Fruit fly (Drosophila melanogaster): ENCODE data around the gene Boh2.
A peak's percentile ranks its signal among the peaks of the same experiment; 100 is the strongest.

Boh2 gene

dm6 chr2L:11208563-11209344 lies 29.9 kb downstream of the Boh2 start (continued):
- TF ChIP-seq ken (GFP tag; IDR thresholded peaks at IDR 0.05) (0 out of 3 replicates have a peak, but pooled peaks have one; percentile 59), Rfx (GFP tag; IDR thresholded peaks at IDR 0.05) (peak; percentile 32; the same call in 1 of the 2 replicates), Side (GFP tag; optimal IDR thresholded peaks at IDR 0.05) (no peak), CG5245 (GFP tag; optimal IDR thresholded peaks at IDR 0.05) (peak; percentile 49), Sry-β (GFP tag; optimal IDR thresholded peaks at IDR 0.05) (no peak), CG4282 (GFP tag; optimal IDR thresholded peaks at IDR 0.05) (no peak), CHES-1-like (GFP tag; optimal IDR thresholded peaks at IDR 0.05) (no peak), chn (GFP tag; optimal IDR thresholded peaks at IDR 0.05) (peak; percentile 35), scrt (GFP tag; optimal IDR thresholded peaks at IDR 0.05) (no peak), NFAT (GFP tag; IDR thresholded peaks at IDR 0.05) (no peak), repo (GFP tag; optimal IDR thresholded peaks at IDR 0.05) (peak; percentile 8), crc (GFP tag; optimal IDR thresholded peaks at IDR 0.05) (no peak), CG15479 (GFP tag; optimal IDR thresholded peaks at IDR 0.05) (no peak), CG3163 (GFP tag; optimal IDR thresholded peaks at IDR 0.05) (no peak), CG4328 (GFP tag; optimal IDR thresholded peaks at IDR 0.05) (no peak), sug (tag; optimal IDR thresholded peaks at IDR 0.05) (no peak), klu (GFP tag; IDR thresholded peaks at IDR 0.05) (no peak), Kr (GFP tag; optimal IDR thresholded peaks at IDR 0.05) (no peak), H15 (GFP tag; IDR thresholded peaks at IDR 0.05) (peak; percentile 54; the same call in 1 of the 3 replicates), insv (GFP tag; optimal IDR thresholded peaks at IDR 0.05) (no peak), CG31365 (tag; optimal IDR thresholded peaks at IDR 0.05) (no peak), pnt (GFP tag; optimal IDR thresholded peaks at IDR 0.05) (no peak), CG2875 (GFP tag; optimal IDR thresholded peaks at IDR 0.05) (peak; percentile 76), Doc3 (GFP tag; IDR thresholded peaks at IDR 0.05; ENCODE audit: partially characterized antibody) (no peak), CG18476 (GFP tag; optimal IDR thresholded peaks at IDR 0.05) (no peak), h (optimal IDR thresholded peaks at IDR 0.05) (no peak), sens-2 (GFP tag; IDR thresholded peaks at IDR 0.05) (0 out of 2 replicates have a peak, but pooled peaks have one; percentile 16), Blimp-1 (GFP tag; optimal IDR thresholded peaks at IDR 0.05) (peak; percentile 81), Neu2 (GFP tag; optimal IDR thresholded peaks at IDR 0.05; ENCODE audit: borderline replicate concordance) (no peak), tap (tag; optimal IDR thresholded peaks at IDR 0.05) (peak; percentile 56), nom (GFP tag; optimal IDR thresholded peaks at IDR 0.05) (no peak), gfzf (GFP tag; optimal IDR thresholded peaks at IDR 0.05) (no peak), kah (GFP tag; optimal IDR thresholded peaks at IDR 0.05) (no peak), Poxn (GFP tag; IDR thresholded peaks at IDR 0.05) (no peak), CG13624 (GFP tag; optimal IDR thresholded peaks at IDR 0.05) (no peak), ATbp (GFP tag; optimal IDR thresholded peaks at IDR 0.05) (peak; percentile 74), sima (GFP tag; optimal IDR thresholded peaks at IDR 0.05) (no peak), ci (GFP tag; IDR thresholded peaks at IDR 0.05) (peak; percentile 74; the same call in 2 of the 3 replicates), CG8089 (GFP tag; optimal IDR thresholded peaks at IDR 0.05) (peak; percentile 63), Nf-YB (GFP tag; optimal IDR thresholded peaks at IDR 0.05) (peak; percentile 62), gcm2 (GFP tag; optimal IDR thresholded peaks at IDR 0.05) (peak; percentile 20), ase (GFP tag; IDR thresholded peaks at IDR 0.05) (no peak), Lhr (GFP tag; optimal IDR thresholded peaks at IDR 0.05) (peak; percentile 46), C15 (GFP tag; IDR thresholded peaks at IDR 0.05) (no peak), CG6254 (GFP tag; optimal IDR thresholded peaks at IDR 0.05) (peak; percentile 54), Oaz (GFP tag; IDR thresholded peaks at IDR 0.05) (no peak), slbo (GFP tag; IDR thresholded peaks at IDR 0.05) (peak; percentile 43; the same call in 1 of the 2 replicates), CG4730 (GFP tag; IDR thresholded peaks at IDR 0.05) (no peak), yki (optimal IDR thresholded peaks at IDR 0.05) (no peak), CG30431 (GFP tag; optimal IDR thresholded peaks at IDR 0.05) (no peak), trem (tag; optimal IDR thresholded peaks at IDR 0.05) (peak; percentile 49)

Measured in whole organism, embryonic.